Fruit fly (Drosophila melanogaster): ENCODE measurements around the gene CG7573.

CG7573 gene

dm6 chr3L:11303414-11304205, 7.9 kb upstream of the CG7573 start (continued):
- no peak for TF ChIP-seq CG12744 (GFP tag; optimal IDR thresholded peaks at IDR 0.05)
- peak; percentile 63 for TF ChIP-seq CG10979 (tag; optimal IDR thresholded peaks at IDR 0.05)
- 0 out of 2 replicates have a peak, but pooled peaks have one; percentile 53 for TF ChIP-seq ara (GFP tag; IDR thresholded peaks at IDR 0.05)
- no peak for TF ChIP-seq Hey (tag; optimal IDR thresholded peaks at IDR 0.05)
- peak; percentile 40 for TF ChIP-seq Meics (GFP tag; optimal IDR thresholded peaks at IDR 0.05)
- no peak for TF ChIP-seq dm (GFP tag; optimal IDR thresholded peaks at IDR 0.05)
- TF ChIP-seq Six4 (GFP tag; optimal IDR thresholded peaks at IDR 0.05), result peak; percentile 40
- TF ChIP-seq Hr78 (GFP tag; optimal IDR thresholded peaks at IDR 0.05), result no peak
- no peak for TF ChIP-seq Hr39 (optimal IDR thresholded peaks at IDR 0.05)
- TF ChIP-seq Lhr (GFP tag; optimal IDR thresholded peaks at IDR 0.05), result no peak
- TF ChIP-seq CG12155 (GFP tag; optimal IDR thresholded peaks at IDR 0.05), result peak; percentile 24
- TF ChIP-seq E2f1 (GFP tag; IDR thresholded peaks at IDR 0.05), result peak; percentile 43; the same call in 1 of the 2 replicates
- peak; percentile 41 for TF ChIP-seq CG1603 (tag; optimal IDR thresholded peaks at IDR 0.05)
- no peak for TF ChIP-seq Trl (optimal IDR thresholded peaks at IDR 0.05)
- no peak for TF ChIP-seq Trl (GFP tag; optimal IDR thresholded peaks at IDR 0.05)
- TF ChIP-seq zen (tag; optimal IDR thresholded peaks at IDR 0.05), result peak; percentile 9
- peak in 1 of 2 experiments; percentile 51 for TF ChIP-seq bsh (GFP tag; optimal IDR thresholded peaks at IDR 0.05)
- no peak for TF ChIP-seq CG7987 (GFP tag; optimal IDR thresholded peaks at IDR 0.05)
- TF ChIP-seq CG4328 (GFP tag; optimal IDR thresholded peaks at IDR 0.05), result no peak
- no peak for TF ChIP-seq CG14667 (GFP tag; IDR thresholded peaks at IDR 0.05)
- TF ChIP-seq seq (GFP tag; IDR thresholded peaks at IDR 0.05), result no peak
- 0 out of 4 replicates have a peak, but pooled peaks have one; percentile 69 for TF ChIP-seq chinmo (GFP tag; IDR thresholded peaks at IDR 0.05; ENCODE audit: partially characterized antibody)
- peak; percentile 61; the same call in 1 of the 2 replicates for TF ChIP-seq Awh (GFP tag; IDR thresholded peaks at IDR 0.05)
- TF ChIP-seq cg (GFP tag; optimal IDR thresholded peaks at IDR 0.05), result no peak
- no peak for TF ChIP-seq lov (optimal IDR thresholded peaks at IDR 0.05)
- TF ChIP-seq lov (GFP tag; IDR thresholded peaks at IDR 0.05), result no peak
- 0 out of 2 replicates have a peak, but pooled peaks have one; percentile 10 for TF ChIP-seq CG9932 (GFP tag; IDR thresholded peaks at IDR 0.05)
- TF ChIP-seq peb (GFP tag; IDR thresholded peaks at IDR 0.05), result no peak
- peak; percentile 85 for TF ChIP-seq abd-A (tag; optimal IDR thresholded peaks at IDR 0.05)
- no peak for TF ChIP-seq toy (GFP tag; IDR thresholded peaks at IDR 0.05)
- TF ChIP-seq Abd-B (GFP tag; optimal IDR thresholded peaks at IDR 0.05), result peak; percentile 14
- no peak for TF ChIP-seq Lpt (GFP tag; optimal IDR thresholded peaks at IDR 0.05)
- TF ChIP-seq chif (GFP tag; optimal IDR thresholded peaks at IDR 0.05), result peak; percentile 29 to 50
- 0 out of 2 replicates have a peak, but pooled peaks have one; percentile 24 for TF ChIP-seq CG10959 (GFP tag; IDR thresholded peaks at IDR 0.05)
- TF ChIP-seq sug (tag; optimal IDR thresholded peaks at IDR 0.05), result no peak
- no peak for TF ChIP-seq CG4730 (GFP tag; IDR thresholded peaks at IDR 0.05)
- no peak for TF ChIP-seq CG13894 (tag; optimal IDR thresholded peaks at IDR 0.05)
- no peak for TF ChIP-seq Fer2 (tag; optimal IDR thresholded peaks at IDR 0.05)
- TF ChIP-seq ewg (GFP tag; optimal IDR thresholded peaks at IDR 0.05), result peak; percentile 22
- 0 out of 2 replicates have a peak, but pooled peaks have one; percentile 26 for TF ChIP-seq stc (GFP tag; IDR thresholded peaks at IDR 0.05)
- no peak for TF ChIP-seq pfk (GFP tag; optimal IDR thresholded peaks at IDR 0.05)
- peak; percentile 27 for TF ChIP-seq Kr (GFP tag; optimal IDR thresholded peaks at IDR 0.05)
- TF ChIP-seq gcm2 (GFP tag; optimal IDR thresholded peaks at IDR 0.05), result no peak
- no peak for TF ChIP-seq CTCF (GFP tag; optimal IDR thresholded peaks at IDR 0.05)
- peak; percentile 46 for TF ChIP-seq phol (tag; optimal IDR thresholded peaks at IDR 0.05)
- TF ChIP-seq Poxn (GFP tag; IDR thresholded peaks at IDR 0.05), result 0 out of 2 replicates have a peak, but pooled peaks have one; percentile 9
- TF ChIP-seq CG9215 (GFP tag; IDR thresholded peaks at IDR 0.05), result no peak
- TF ChIP-seq tin (GFP tag; optimal IDR thresholded peaks at IDR 0.05), result peak; percentile 24
- TF ChIP-seq org-1 (GFP tag; optimal IDR thresholded peaks at IDR 0.05), result peak; percentile 3
- no peak for TF ChIP-seq CG11093 (GFP tag; IDR thresholded peaks at IDR 0.05)

Data from whole organism, embryonic.